Fruit fly (Drosophila melanogaster): ENCODE data around the gene Nup58.

Nup58 gene

DNA sequence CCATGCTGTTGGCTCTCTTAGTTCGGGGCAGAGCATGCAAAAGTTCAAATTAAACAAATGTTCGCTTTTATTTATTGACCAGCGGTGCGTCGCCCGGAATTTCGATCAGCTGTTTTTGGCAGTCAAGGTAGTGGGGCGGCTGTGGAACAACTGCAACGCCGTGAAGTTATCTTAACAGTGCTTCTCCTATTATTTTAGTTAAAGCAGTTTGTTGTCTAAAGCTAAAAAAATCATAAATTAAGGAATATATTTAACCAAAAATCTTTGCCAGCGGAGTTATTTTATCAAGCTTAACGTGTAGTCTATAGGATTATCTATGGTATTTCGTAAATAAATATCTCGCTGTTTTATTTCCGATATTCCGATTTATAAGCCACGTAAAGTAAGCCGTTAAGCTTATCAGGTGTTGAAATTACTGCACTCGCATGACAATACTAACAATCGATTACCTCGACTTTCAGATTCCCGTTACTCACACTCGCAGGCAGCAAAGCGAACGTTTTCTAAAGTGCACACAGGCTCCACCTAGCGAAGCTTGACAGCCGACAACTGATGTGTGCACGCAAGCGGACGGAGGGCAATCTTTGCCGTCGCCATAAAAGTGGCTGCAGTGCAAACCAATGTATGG lies 3.6 kb downstream of the Nup58 start, which contains the start of the genes CG6195 and CG31220:
Gene CG6195 (minus strand): TSS at position 122 of the 628 bp plus-strand sequence.
Gene CG31220 (plus strand): TSS at position 199 of the 628 bp plus-strand sequence.
- TF ChIP-seq EcR (GFP tag; optimal IDR thresholded peaks at IDR 0.05) (no peak), psq (optimal IDR thresholded peaks at IDR 0.05) (no peak), usp (GFP tag; optimal IDR thresholded peaks at IDR 0.05) (no peak), CG8478 (optimal IDR thresholded peaks at IDR 0.05) (no peak), Dll (optimal IDR thresholded peaks at IDR 0.05) (no peak), pan (optimal IDR thresholded peaks at IDR 0.05) (no peak)

DNA sequence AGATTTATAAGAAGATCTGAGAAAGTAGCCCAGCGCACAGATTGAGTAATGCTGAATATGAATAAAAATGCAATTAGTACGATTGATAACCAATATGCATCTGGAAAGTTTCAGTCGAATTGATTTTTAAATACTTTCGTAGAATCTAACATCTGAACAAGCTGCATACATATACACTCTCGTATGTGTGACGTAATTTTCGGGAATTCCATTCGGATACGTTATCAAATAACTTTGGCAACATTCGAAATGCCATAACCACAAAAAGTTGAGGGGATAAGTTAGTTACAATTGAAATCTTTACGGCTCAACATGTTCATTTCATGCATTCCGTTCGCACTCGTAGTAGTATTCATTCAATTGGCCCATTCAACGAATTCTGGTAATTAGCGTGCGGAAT lies 5.9 kb downstream of the Nup58 start, which contains the start of gene CG31219:
Gene CG31219 (plus strand): TSS at position 301 of the 400 bp plus-strand sequence.
- no peak for TF ChIP-seq Dll (optimal IDR thresholded peaks at IDR 0.05)
- TF ChIP-seq usp (GFP tag; optimal IDR thresholded peaks at IDR 0.05): no peak
- no peak for TF ChIP-seq psq (optimal IDR thresholded peaks at IDR 0.05)
- TF ChIP-seq CG8478 (optimal IDR thresholded peaks at IDR 0.05): no peak
- no peak for TF ChIP-seq pan (optimal IDR thresholded peaks at IDR 0.05)
- no peak for TF ChIP-seq EcR (GFP tag; optimal IDR thresholded peaks at IDR 0.05)

DNA sequence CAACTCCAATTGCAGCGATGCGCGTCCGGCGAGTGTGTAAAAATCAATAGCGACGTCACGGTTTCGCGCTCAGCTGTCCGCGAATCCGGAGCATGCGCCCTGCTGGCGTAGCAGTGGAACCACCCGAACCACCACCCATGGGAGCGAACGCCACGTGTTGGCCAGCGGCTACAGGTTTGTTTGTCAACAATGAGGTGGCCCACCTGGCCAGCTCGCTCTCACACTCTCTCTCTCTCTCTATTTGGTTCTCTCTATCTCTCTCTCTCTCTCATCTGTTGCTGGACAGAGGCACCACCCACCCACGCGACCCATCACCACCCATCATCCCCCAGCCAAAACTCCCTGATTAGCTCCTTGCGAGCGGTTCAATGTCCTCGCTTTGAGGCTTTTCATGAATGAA lies 11.6 kb downstream of the Nup58 start:
- TF ChIP-seq psq (optimal IDR thresholded peaks at IDR 0.05) (no peak), Dll (optimal IDR thresholded peaks at IDR 0.05) (no peak), usp (GFP tag; optimal IDR thresholded peaks at IDR 0.05) (no peak), EcR (GFP tag; optimal IDR thresholded peaks at IDR 0.05) (no peak)

DNA sequence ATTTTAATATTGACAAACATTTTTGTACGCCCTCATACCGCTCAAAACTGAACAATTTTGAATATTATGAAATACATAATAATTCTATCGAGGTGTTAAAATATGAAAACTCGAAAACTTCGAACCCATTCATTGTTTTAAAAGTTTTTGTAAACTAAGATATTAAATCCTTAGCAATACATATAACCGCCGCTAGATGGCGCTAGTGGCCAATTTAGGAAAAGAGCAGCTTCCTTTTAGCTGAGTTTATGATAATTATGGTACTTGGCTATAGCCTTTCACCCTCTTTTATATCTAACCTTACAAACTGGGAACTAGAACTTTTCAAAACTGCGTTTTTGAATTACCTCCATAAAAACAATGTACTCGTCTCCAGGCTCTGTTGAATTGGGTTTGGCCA lies 12.4 kb downstream of the Nup58 start:
- no peak for TF ChIP-seq CG8478 (optimal IDR thresholded peaks at IDR 0.05)
- no peak for TF ChIP-seq Dll (optimal IDR thresholded peaks at IDR 0.05)
- no peak for TF ChIP-seq usp (GFP tag; optimal IDR thresholded peaks at IDR 0.05)
- TF ChIP-seq pan (optimal IDR thresholded peaks at IDR 0.05): no peak
- TF ChIP-seq EcR (GFP tag; optimal IDR thresholded peaks at IDR 0.05): no peak
- TF ChIP-seq psq (optimal IDR thresholded peaks at IDR 0.05): no peak

DNA sequence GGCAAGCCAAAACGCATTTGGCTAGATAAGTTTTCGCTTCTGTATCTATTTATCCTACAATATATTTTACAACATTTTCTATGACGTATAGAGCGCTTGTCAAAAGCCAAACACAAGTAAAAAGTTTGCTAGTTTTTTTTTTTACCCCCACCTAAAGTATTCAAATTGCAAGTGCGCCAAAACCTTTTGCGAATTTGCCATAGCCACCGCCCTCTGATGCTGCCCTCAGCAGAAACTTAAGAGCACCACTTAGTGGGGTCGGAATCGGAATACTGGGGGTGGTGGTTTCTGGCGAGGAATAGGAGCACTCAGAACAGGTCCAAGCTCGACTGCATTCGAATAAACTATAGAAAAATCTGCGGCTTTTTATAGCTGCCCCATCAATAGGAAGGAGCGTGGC lies 12.9 kb downstream of the Nup58 start, which contains the start of gene CG6184:
Gene CG6184 (minus strand): TSS at position 101 of the 400 bp plus-strand sequence.
- TF ChIP-seq psq (optimal IDR thresholded peaks at IDR 0.05) (no peak), pan (optimal IDR thresholded peaks at IDR 0.05) (no peak), CG8478 (optimal IDR thresholded peaks at IDR 0.05) (no peak), Dll (optimal IDR thresholded peaks at IDR 0.05) (no peak), EcR (GFP tag; optimal IDR thresholded peaks at IDR 0.05) (no peak), usp (GFP tag; optimal IDR thresholded peaks at IDR 0.05) (no peak)

DNA sequence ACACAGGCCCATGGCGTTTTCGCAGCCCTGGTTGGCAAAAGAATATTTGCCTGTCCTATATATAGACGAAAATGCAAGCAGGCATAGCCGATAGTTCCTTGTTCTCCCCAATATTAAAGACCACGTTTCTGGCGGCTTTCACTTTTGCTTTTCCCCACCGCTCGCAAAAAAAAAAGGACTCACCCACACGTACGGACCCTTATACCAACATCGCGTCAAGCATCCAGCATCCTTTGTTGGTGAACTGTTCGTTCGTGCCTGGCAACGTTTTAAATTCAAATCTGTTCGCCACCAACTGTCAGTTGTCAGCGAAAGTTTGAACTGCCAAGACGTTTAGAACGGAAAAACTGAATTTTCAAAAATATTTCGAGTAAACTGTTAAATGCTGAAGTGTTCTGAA lies 14.6 kb downstream of the Nup58 start, which contains the start of gene ort:
Gene ort (plus strand): TSS at position 301 of the 400 bp plus-strand sequence.
- TF ChIP-seq usp (GFP tag; optimal IDR thresholded peaks at IDR 0.05): no peak
- TF ChIP-seq CG8478 (optimal IDR thresholded peaks at IDR 0.05): no peak
- TF ChIP-seq psq (optimal IDR thresholded peaks at IDR 0.05): no peak
- no peak for TF ChIP-seq EcR (GFP tag; optimal IDR thresholded peaks at IDR 0.05)
- TF ChIP-seq pan (optimal IDR thresholded peaks at IDR 0.05): no peak
- no peak for TF ChIP-seq Dll (optimal IDR thresholded peaks at IDR 0.05)

DNA sequence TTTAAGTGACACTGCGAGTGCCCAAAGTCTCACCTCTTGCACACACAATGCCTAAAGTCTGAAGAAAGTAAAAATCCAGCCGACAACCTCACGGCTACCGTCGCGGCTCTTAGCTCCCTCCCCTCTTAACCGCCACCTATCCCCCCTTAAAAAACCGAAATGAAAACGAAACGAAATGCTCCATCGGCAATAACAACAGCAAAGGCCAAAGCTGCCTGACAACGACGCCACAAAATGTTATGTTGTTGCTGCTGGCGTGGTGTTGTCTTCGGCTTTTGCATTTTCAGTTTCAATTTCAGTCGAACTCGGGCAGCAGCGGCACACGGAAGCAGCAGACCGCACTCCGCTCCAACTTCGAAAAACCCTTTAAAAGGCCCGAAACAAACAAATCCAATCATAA lies 19.9 kb downstream of the Nup58 start, which contains the start of gene CG7432:
Gene CG7432 (plus strand): TSS at position 295 of the 400 bp plus-strand sequence.
- TF ChIP-seq pan (optimal IDR thresholded peaks at IDR 0.05): no peak
- no peak for TF ChIP-seq psq (optimal IDR thresholded peaks at IDR 0.05)
- no peak for TF ChIP-seq Dll (optimal IDR thresholded peaks at IDR 0.05)
- no peak for TF ChIP-seq usp (GFP tag; optimal IDR thresholded peaks at IDR 0.05)
- no peak for TF ChIP-seq CG8478 (optimal IDR thresholded peaks at IDR 0.05)
- TF ChIP-seq EcR (GFP tag; optimal IDR thresholded peaks at IDR 0.05): no peak

DNA sequence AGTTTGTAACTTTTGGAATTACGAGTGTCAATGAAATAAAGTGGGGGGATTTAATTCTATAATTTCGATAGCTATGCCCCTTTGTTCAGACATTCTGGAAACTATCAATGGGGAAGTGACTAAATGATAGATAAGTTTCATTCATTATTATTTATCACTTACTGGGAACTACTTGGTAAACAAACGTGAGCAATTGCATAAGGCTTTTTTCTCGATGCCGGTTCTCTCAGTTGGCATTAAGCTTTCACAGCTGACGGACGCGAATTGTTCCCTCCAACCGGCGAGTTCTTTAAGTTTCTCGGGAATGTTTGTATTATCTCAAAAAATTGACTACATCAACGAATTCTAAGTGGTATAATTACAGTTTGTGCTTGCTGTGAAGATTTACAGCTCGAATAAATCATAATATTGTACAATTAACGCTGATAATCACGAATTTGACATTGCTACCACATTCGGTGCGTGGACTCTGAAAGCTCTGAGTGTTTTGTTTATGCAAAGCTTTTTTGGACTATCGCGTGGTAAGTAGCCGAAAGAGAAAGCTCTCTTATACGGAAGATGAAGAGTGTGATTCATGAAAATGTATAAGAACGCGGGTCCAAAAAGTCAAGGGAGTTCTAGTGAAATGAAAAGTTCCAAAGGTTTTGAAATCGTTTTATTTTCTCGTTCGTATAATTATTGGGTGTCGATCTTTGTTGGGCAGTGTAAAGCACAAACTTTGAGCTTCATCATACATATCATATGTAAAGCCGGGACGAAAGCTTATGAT lies 26.6 kb downstream of the Nup58 start, which contains the start of gene Naam:
Gene Naam (plus strand): TSS at position 228 of the 769 bp plus-strand sequence.
- no peak for TF ChIP-seq usp (GFP tag; optimal IDR thresholded peaks at IDR 0.05)
- TF ChIP-seq EcR (GFP tag; optimal IDR thresholded peaks at IDR 0.05): no peak
- no peak for TF ChIP-seq Dll (optimal IDR thresholded peaks at IDR 0.05)
- no peak for TF ChIP-seq pan (optimal IDR thresholded peaks at IDR 0.05)
- TF ChIP-seq CG8478 (optimal IDR thresholded peaks at IDR 0.05): no peak
- no peak for TF ChIP-seq psq (optimal IDR thresholded peaks at IDR 0.05)

DNA sequence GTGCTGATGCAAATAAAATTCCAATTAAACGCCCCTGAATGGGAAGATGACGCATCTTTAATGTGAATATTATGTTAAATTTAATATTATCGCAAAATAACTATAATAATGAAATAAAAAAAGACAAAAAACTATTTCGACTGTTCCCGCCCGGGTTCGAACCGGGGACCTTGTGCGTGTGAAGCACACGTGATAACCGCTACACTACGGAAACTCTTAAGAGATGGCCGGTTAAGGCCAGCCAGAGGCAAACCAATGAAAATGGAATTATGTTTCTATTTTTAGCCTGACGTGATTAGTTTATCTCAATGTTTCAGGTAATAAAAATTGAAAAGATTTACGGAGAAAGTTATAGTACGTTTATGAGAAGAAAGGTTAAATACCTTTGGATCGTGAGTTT lies 27.3 kb downstream of the Nup58 start:
- TF ChIP-seq usp (GFP tag; optimal IDR thresholded peaks at IDR 0.05): no peak
- no peak for TF ChIP-seq CG8478 (optimal IDR thresholded peaks at IDR 0.05)
- TF ChIP-seq EcR (GFP tag; optimal IDR thresholded peaks at IDR 0.05): no peak
- no peak for TF ChIP-seq psq (optimal IDR thresholded peaks at IDR 0.05)
- no peak for TF ChIP-seq Dll (optimal IDR thresholded peaks at IDR 0.05)
- no peak for TF ChIP-seq pan (optimal IDR thresholded peaks at IDR 0.05)

DNA sequence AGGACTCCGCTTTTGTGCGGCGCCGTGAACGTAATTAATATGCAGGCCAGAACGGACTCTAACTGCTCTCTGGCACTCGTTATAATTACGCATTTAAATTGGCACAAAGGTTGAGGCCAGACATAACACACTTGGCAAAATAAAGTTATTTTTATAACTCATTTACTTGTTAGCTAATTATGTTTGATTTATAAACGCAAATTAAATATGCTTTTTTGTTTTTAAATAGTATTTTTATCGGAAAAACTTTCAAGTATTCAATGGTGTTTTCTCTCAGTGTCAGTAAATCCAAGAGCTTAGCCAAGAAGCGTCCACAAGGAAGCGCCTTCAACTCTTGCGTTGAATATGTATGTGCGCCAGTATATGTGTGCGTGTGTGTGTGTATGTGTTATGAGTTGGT lies 28.1 kb downstream of the Nup58 start:
- TF ChIP-seq CG8478 (optimal IDR thresholded peaks at IDR 0.05) (no peak), usp (GFP tag; optimal IDR thresholded peaks at IDR 0.05) (no peak), EcR (GFP tag; optimal IDR thresholded peaks at IDR 0.05) (no peak), Dll (optimal IDR thresholded peaks at IDR 0.05) (no peak), pan (optimal IDR thresholded peaks at IDR 0.05) (no peak), psq (optimal IDR thresholded peaks at IDR 0.05) (no peak)

DNA sequence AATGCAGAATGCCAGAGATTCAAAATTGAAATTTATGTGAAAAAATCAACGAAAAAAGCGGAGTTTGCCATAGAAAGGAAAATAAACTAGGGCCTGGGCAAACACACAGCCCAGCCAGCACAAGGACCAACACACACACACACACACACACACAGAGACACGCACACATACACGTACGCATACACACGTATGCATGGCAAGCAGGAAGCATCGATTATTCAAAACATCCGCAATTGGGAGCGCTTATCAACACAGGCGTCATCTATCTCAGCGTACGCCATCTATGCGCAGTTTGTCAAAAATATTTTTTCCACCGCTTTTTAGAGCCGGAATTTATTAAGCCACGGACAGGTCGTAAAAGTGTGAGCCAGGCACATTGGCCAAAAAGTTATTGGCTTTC lies 35.0 kb downstream of the Nup58 start:
- TF ChIP-seq psq (optimal IDR thresholded peaks at IDR 0.05): no peak
- no peak for TF ChIP-seq pan (optimal IDR thresholded peaks at IDR 0.05)
- no peak for TF ChIP-seq EcR (GFP tag; optimal IDR thresholded peaks at IDR 0.05)
- no peak for TF ChIP-seq Dll (optimal IDR thresholded peaks at IDR 0.05)
- no peak for TF ChIP-seq CG8478 (optimal IDR thresholded peaks at IDR 0.05)
- TF ChIP-seq usp (GFP tag; optimal IDR thresholded peaks at IDR 0.05): no peak

DNA sequence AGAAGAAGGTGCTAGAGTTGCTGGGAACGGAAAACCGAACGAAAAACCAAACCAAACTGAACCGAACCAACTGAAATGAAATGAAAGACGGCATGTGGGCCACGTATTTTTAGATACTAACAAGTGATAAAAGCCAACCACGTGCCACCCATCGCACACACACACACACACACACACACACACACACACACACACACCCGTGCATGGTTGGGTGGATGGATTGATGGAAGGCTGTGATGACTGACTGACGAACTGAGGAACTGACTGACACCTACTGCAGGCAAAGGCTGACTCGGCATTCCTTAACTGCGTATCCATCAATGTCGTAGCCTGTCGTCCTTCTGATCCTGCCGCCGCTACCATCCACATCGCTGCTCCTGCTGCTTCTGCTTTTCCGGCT lies 37.6 kb downstream of the Nup58 start:
- TF ChIP-seq CG8478 (optimal IDR thresholded peaks at IDR 0.05) (no peak), pan (optimal IDR thresholded peaks at IDR 0.05) (no peak), Dll (optimal IDR thresholded peaks at IDR 0.05) (no peak), usp (GFP tag; optimal IDR thresholded peaks at IDR 0.05) (no peak), psq (optimal IDR thresholded peaks at IDR 0.05) (no peak), EcR (GFP tag; optimal IDR thresholded peaks at IDR 0.05) (no peak)

Data from whole organism.